Fruit fly (Drosophila melanogaster): ENCODE results near the gene Eip93F.

dm6 chr3R:21922244-21922643 lies 26.7 kb upstream of the Eip93F start:
- no peak for TF ChIP-seq CG9948 (tag; optimal IDR thresholded peaks at IDR 0.05)
- TF ChIP-seq EcR (GFP tag; optimal IDR thresholded peaks at IDR 0.05): peak; percentile 98
- TF ChIP-seq CG8301 (tag; optimal IDR thresholded peaks at IDR 0.05): no peak
- no peak for TF ChIP-seq CG8159 (tag; optimal IDR thresholded peaks at IDR 0.05)
- TF ChIP-seq fd96Ca (GFP tag; IDR thresholded peaks at IDR 0.05): no peak
- no peak for TF ChIP-seq CG4496 (GFP tag; IDR thresholded peaks at IDR 0.05)
- no peak for TF ChIP-seq CG10348 (GFP tag; IDR thresholded peaks at IDR 0.05)
- no peak for TF ChIP-seq gl (tag; optimal IDR thresholded peaks at IDR 0.05)
- TF ChIP-seq Snoo (tag; optimal IDR thresholded peaks at IDR 0.05): peak; percentile 12

All from whole organism, pupa.